Fruit fly (Drosophila melanogaster): ENCODE results near the gene CG11964.

Gene CG11964

dm6 chr3R:8931777-8932345, 13.0 kb downstream of the CG11964 start, which contains the start of gene pyd (continued):
- peak in 1 of 2 experiments; percentile 60 for TF ChIP-seq insv (GFP tag; optimal IDR thresholded peaks at IDR 0.05)
- TF ChIP-seq Elba2 (GFP tag; optimal IDR thresholded peaks at IDR 0.05) = no peak
- TF ChIP-seq grn (GFP tag; optimal IDR thresholded peaks at IDR 0.05) = peak; percentile 64
- TF ChIP-seq Hand (GFP tag; optimal IDR thresholded peaks at IDR 0.05) = no peak
- peak; percentile 38; the same call in 1 of the 2 replicates for TF ChIP-seq CG4360 (GFP tag; IDR thresholded peaks at IDR 0.05)
- TF ChIP-seq GATAe (GFP tag; conservative IDR thresholded peaks at IDR 0.05) = no peak
- TF ChIP-seq exex (tag; optimal IDR thresholded peaks at IDR 0.05) = no peak
- peak; percentile 58 for TF ChIP-seq BEAF-32 (GFP tag; optimal IDR thresholded peaks at IDR 0.05)
- TF ChIP-seq Nf-YC (tag; optimal IDR thresholded peaks at IDR 0.05) = peak; percentile 64
- no peak for TF ChIP-seq pita (GFP tag; optimal IDR thresholded peaks at IDR 0.05)
- TF ChIP-seq Lim3 (GFP tag; IDR thresholded peaks at IDR 0.05) = no peak
- TF ChIP-seq Chrac-16 (GFP tag; optimal IDR thresholded peaks at IDR 0.05) = peak; percentile 45
- TF ChIP-seq sr (GFP tag; IDR thresholded peaks at IDR 0.05) = no peak
- TF ChIP-seq CG2889 (GFP tag; IDR thresholded peaks at IDR 0.05) = no peak
- TF ChIP-seq CG42726 (GFP tag; IDR thresholded peaks at IDR 0.05; ENCODE audit: partially characterized antibody) = peak; percentile 66; the same call in 1 of the 2 replicates
- peak; percentile 34; the same call in 1 of the 2 replicates for TF ChIP-seq MBD-R2 (GFP tag; IDR thresholded peaks at IDR 0.05)
- no peak for TF ChIP-seq prd (optimal IDR thresholded peaks at IDR 0.05)
- TF ChIP-seq prd (GFP tag; IDR thresholded peaks at IDR 0.05) = peak; percentile 60
- TF ChIP-seq CG8478 (optimal IDR thresholded peaks at IDR 0.05) = no peak
- no peak for TF ChIP-seq tio (GFP tag; optimal IDR thresholded peaks at IDR 0.05)
- peak; percentile 32 for TF ChIP-seq scrt (GFP tag; optimal IDR thresholded peaks at IDR 0.05)
- TF ChIP-seq CG16815 (GFP tag; optimal IDR thresholded peaks at IDR 0.05) = peak; percentile 26
- TF ChIP-seq fd102C (GFP tag; optimal IDR thresholded peaks at IDR 0.05) = no peak
- TF ChIP-seq Asciz (GFP tag; optimal IDR thresholded peaks at IDR 0.05) = peak; percentile 33
- TF ChIP-seq ssp (GFP tag; IDR thresholded peaks at IDR 0.05) = no peak; the same call in 1 of the 2 replicates
- TF ChIP-seq Oaz (GFP tag; IDR thresholded peaks at IDR 0.05) = no peak
- peak; percentile 43 for TF ChIP-seq CG12942 (GFP tag; optimal IDR thresholded peaks at IDR 0.05)
- peak; percentile 42 for TF ChIP-seq CrebB (tag; optimal IDR thresholded peaks at IDR 0.05)
- no peak for TF ChIP-seq salm (tag; optimal IDR thresholded peaks at IDR 0.05)
- TF ChIP-seq hbn (GFP tag; IDR thresholded peaks at IDR 0.05; ENCODE audit: partially characterized antibody) = no peak; the same call in 1 of the 2 replicates
- peak; percentile 83 for TF ChIP-seq Sry-δ (GFP tag; optimal IDR thresholded peaks at IDR 0.05)
- TF ChIP-seq CG11398 (GFP tag; optimal IDR thresholded peaks at IDR 0.05) = no peak
- peak; percentile 84 for TF ChIP-seq oc (tag; optimal IDR thresholded peaks at IDR 0.05)
- peak; percentile 6 for TF ChIP-seq CG12744 (GFP tag; optimal IDR thresholded peaks at IDR 0.05)
- TF ChIP-seq bigmax (GFP tag; optimal IDR thresholded peaks at IDR 0.05) = peak; percentile 51
- no peak for TF ChIP-seq CG17912 (GFP tag; optimal IDR thresholded peaks at IDR 0.05)
- TF ChIP-seq Oli (tag; optimal IDR thresholded peaks at IDR 0.05) = peak; percentile 38
- 0 out of 3 replicates have a peak, but pooled peaks have one; percentile 51 for TF ChIP-seq ken (GFP tag; IDR thresholded peaks at IDR 0.05)
- peak; percentile 49 for TF ChIP-seq onecut (GFP tag; IDR thresholded peaks at IDR 0.05)
- TF ChIP-seq E2f1 (GFP tag; IDR thresholded peaks at IDR 0.05) = no peak
- TF ChIP-seq unc-4 (GFP tag; IDR thresholded peaks at IDR 0.05; ENCODE audit: partially characterized antibody) = peak; percentile 49; the same call in 1 of the 2 replicates
- peak; percentile 7 for TF ChIP-seq cg (GFP tag; optimal IDR thresholded peaks at IDR 0.05)
- TF ChIP-seq Rfx (GFP tag; IDR thresholded peaks at IDR 0.05) = peak; percentile 63
- peak; percentile 39 for TF ChIP-seq Dip3 (GFP tag; optimal IDR thresholded peaks at IDR 0.05)
- no peak for TF ChIP-seq CG6272 (GFP tag; IDR thresholded peaks at IDR 0.05)
- TF ChIP-seq nerfin-2 (GFP tag; IDR thresholded peaks at IDR 0.05; ENCODE audit: partially characterized antibody) = no peak
- TF ChIP-seq CG8290 (GFP tag; optimal IDR thresholded peaks at IDR 0.05) = peak; percentile 70
- peak; percentile 68 to 72 for TF ChIP-seq CG8290 (tag; optimal IDR thresholded peaks at IDR 0.05)
- TF ChIP-seq NC2β (GFP tag; optimal IDR thresholded peaks at IDR 0.05) = peak; percentile 53
- peak; percentile 22 for TF ChIP-seq fd96Cb (tag; optimal IDR thresholded peaks at IDR 0.05)
- peak; percentile 85 for TF ChIP-seq CG2116 (GFP tag; optimal IDR thresholded peaks at IDR 0.05)

Measured in whole organism, embryonic.